Worm (Caenorhabditis elegans) whole organism, L2 larva: Measurements from ENCODE around the gene srw-122.

Experiments used
- Y55F3AM.14 ChIP-seq: fragments of 200-800 bp; sonication (Bioruptor generic); optimal IDR thresholded peaks from 2 replicates; lab custom pipeline; 2018; ENCODE audit warnings: mild to moderate bottlenecking, missing genetic modification characterization, missing compliant biosample characterization
- ceh-82 ChIP-seq: fragments of 150-350 bp; optimal IDR thresholded peaks from 2 replicates; lab custom pipeline; 2014; ENCODE audit warnings: missing biosample characterization, missing genetic modification characterization
- lin-13 ChIP-seq: fragments of 150-350 bp; optimal IDR thresholded peaks from 2 replicates; lab custom pipeline; 2014; ENCODE audit warnings: missing biosample characterization, missing genetic modification reagents, missing genetic modification characterization
- nhr-10 ChIP-seq: sonication (generic microtip); optimal IDR thresholded peaks from 2 replicates; lab custom pipeline; 2017; ENCODE audit warnings: missing biosample characterization, missing genetic modification characterization
- nhr-237 ChIP-seq: fragments of 150-350 bp; optimal IDR thresholded peaks from 2 replicates; lab custom pipeline; 2014; ENCODE audit warnings: missing biosample characterization, missing genetic modification characterization
- sem-4 ChIP-seq: fragments of 150-350 bp; optimal IDR thresholded peaks from 2 replicates; lab custom pipeline; 2014; ENCODE audit warnings: missing biosample characterization, missing genetic modification reagents, missing genetic modification characterization
- snpc-4 ChIP-seq: fragments of 150-350 bp; optimal IDR thresholded peaks from 2 replicates; lab custom pipeline; 2014; ENCODE audit warnings: missing biosample characterization, missing genetic modification characterization
- unc-62 ChIP-seq: fragments of 150-350 bp; optimal IDR thresholded peaks from 2 replicates; lab custom pipeline; 2014; ENCODE audit warnings: missing biosample characterization, missing genetic modification reagents, missing genetic modification characterization

- TF ChIP-seq ceh-82 (no peak), lin-13 (GFP tag; lab: Kevin White, UChicago) (no peak), nhr-10 (tag; lab: Kevin White, UChicago) (no peak), unc-62 (no peak), Y55F3AM.14 (GFP tag; lab: Kevin White, UChicago) (no peak), nhr-237 (tag; lab: Kevin White, UChicago) (no peak), sem-4 (no peak), snpc-4 (tag; lab: Kevin White, UChicago) (no peak)
Measured at ce11 chrV:2934075-2934474, 17.9 kb downstream of the srw-122 start, which contains the start of gene srh-247.
